Worm (Caenorhabditis elegans) whole organism, midembryonic: Measurements from ENCODE around the gene sms-3.

Experiments
- T22C8.4 ChIP-seq: fragments of 200-800 bp; sonication (Bioruptor generic); IDR thresholded peaks from 2 replicates; pipeline ENCODE4 v1.3.6; 2022; ENCODE audit warnings: missing genetic modification characterization, missing compliant biosample characterization
- cog-1 ChIP-seq: sonication (generic microtip); optimal IDR thresholded peaks from 2 replicates; lab custom pipeline; 2016; ENCODE audit warnings: missing genetic modification characterization, missing compliant biosample characterization
- flt-1 ChIP-seq: fragments of 200-800 bp; sonication (Bioruptor generic); IDR thresholded peaks from 2 replicates; pipeline ENCODE4 v1.3.6; 2022; ENCODE audit warnings: missing genetic modification characterization, missing compliant biosample characterization
- klf-2 ChIP-seq: fragments of 200-800 bp; sonication (Bioruptor generic); conservative IDR thresholded peaks from 2 replicates; pipeline ENCODE4 v1.3.6; 2022; ENCODE audit warnings: missing genetic modification reagents, missing genetic modification characterization, missing compliant biosample characterization
- med-1 ChIP-seq: sonication (generic microtip); optimal IDR thresholded peaks from 2 replicates; lab custom pipeline; 2017; ENCODE audit warnings: missing genetic modification characterization, mild to moderate bottlenecking, missing compliant biosample characterization, antibody characterized with exemption, missing genetic modification reagents; ENCODE audit not compliant: insufficient read depth
- ref-1 ChIP-seq: fragments of 200-800 bp; sonication (Bioruptor generic); conservative IDR thresholded peaks from 2 replicates; pipeline ENCODE4 v1.3.6; 2022; ENCODE audit warnings: missing genetic modification reagents, missing genetic modification characterization, missing compliant biosample characterization
- tab-1 ChIP-seq: fragments of 200-800 bp; sonication (Bioruptor generic); IDR thresholded peaks from 2 replicates; pipeline ENCODE4 v1.3.6; 2022; ENCODE audit warnings: missing genetic modification characterization, missing compliant biosample characterization
- ztf-23 ChIP-seq: fragments of 200-800 bp; sonication (Bioruptor generic); IDR thresholded peaks from 2 replicates; pipeline ENCODE4 v1.3.6; 2022; ENCODE audit warnings: missing genetic modification reagents, missing genetic modification characterization, missing compliant biosample characterization
- ztf-29 ChIP-seq: fragments of 200-800 bp; sonication (Bioruptor generic); IDR thresholded peaks from 2 replicates; pipeline ENCODE4 v1.3.6; 2022; ENCODE audit warnings: missing genetic modification reagents, missing genetic modification characterization, missing compliant biosample characterization

Gene sms-3

DNA sequence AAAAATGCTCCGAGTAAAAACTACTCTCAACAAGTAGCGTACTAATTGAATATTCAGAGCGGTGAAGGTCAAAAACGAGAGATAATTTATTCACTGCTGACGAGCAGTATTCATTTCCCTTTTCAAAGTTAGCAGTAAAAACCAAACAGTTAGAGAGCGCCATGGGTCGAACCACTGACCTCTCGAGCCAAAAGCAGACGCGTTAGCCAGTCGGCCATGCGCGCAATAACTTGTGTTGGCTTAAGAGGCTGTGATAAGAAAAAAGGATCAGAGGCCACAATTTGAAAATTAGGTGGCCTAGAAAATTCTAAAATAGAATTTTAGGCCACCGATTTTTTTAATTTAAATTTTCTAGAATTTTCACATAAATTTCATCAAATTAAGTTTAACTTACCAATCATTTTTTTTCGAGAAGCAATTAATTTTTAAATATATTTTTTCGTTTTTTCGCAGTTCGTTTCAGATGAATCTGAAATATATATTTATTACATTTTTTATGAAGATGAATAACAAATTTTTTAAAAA is at the start of gene sms-3:
Gene sms-3, minus strand, starts transcription at position 475 of the 525 bp plus-strand sequence.
- TF ChIP-seq flt-1, result 0 out of 2 replicates have a peak, but pooled peaks have one; percentile 15
- TF ChIP-seq cog-1 (tag; lab: Kevin White, UChicago), result no peak
- TF ChIP-seq T22C8.4, result no peak
- TF ChIP-seq tab-1 (GFP tag; lab: Robert Waterston, UW), result peak; percentile 76
- no peak for TF ChIP-seq ztf-29 (GFP tag; lab: Robert Waterston, UW)
- no peak for TF ChIP-seq klf-2
- 0 out of 2 replicates have a peak, but pooled peaks have one; percentile 40 for TF ChIP-seq ref-1 (GFP tag; lab: Robert Waterston, UW)
- peak; percentile 32 for TF ChIP-seq med-1 (GFP tag; lab: Kevin White, UChicago)
- TF ChIP-seq ztf-23, result no peak

DNA sequence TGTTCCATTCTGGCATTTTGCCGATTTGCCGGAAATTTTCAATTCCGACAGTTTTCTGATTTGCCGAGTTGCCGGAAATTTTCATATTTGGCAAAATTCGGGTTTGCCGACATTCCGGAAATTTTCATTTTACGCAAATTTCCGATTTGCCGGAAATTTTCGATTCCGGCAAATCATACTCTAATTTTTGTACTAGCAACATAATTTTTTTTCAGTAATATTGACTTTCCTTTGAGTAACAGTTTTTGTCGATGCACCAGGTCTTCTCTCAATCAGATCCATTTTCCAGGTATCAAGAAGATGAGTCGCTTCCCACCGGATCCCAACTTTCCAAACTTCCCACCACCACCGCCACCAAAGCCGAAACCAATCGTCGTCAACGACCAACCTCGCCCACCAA is 40.2 kb upstream of the sms-3 start, which contains the start of gene Y22D7AL.3:
Gene Y22D7AL.3, plus strand, starts transcription at position 301 of the 400 bp plus-strand sequence.
- TF ChIP-seq T22C8.4, result no peak
- TF ChIP-seq ztf-29 (GFP tag; lab: Robert Waterston, UW), result no peak
- TF ChIP-seq ref-1 (GFP tag; lab: Robert Waterston, UW), result no peak
- no peak for TF ChIP-seq cog-1 (tag; lab: Kevin White, UChicago)

DNA sequence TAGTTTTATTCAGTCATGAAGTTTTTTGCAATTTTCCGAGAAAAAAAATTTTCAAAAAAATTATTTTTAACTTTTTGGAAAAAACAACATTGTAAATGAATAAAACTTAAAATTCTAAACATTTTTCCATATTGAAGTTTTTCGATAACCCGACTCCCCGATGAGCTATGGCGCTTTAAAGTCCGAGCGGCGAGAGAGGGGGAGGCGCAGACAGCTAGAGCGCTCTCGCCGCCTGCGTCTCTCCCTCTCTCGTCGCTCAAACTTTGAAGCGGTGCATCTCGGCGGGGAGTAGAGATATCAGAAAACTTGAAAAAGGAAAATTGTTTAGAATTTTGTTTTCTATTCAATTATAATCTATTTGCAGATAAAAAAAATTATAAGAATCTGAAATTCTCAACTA is 37.4 kb upstream of the sms-3 start:
- TF ChIP-seq T22C8.4 (no peak), klf-2 (no peak), flt-1 (no peak)

DNA sequence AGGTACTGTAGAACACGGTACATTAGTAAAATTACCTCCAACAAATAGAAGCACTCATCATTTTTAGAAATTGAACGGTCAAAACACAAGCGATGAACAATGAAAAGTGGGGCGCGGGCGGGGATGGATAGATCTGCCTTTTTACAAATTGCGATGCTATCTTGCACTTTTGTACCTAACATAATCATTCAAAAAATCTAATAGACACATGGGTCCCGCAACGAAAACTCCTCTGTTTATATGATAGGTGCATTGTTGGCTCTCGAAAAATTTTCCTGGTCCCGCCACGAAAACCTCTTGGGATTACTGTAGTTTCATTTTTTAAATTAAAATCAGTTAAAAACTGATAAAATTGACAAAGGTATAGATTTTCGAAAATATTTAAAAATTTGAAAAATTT is 33.3 kb upstream of the sms-3 start, which contains the start of gene Y22D7AL.11:
Gene Y22D7AL.11, minus strand, starts transcription at position 101 of the 400 bp plus-strand sequence.
- TF ChIP-seq flt-1 (no peak), med-1 (GFP tag; lab: Kevin White, UChicago) (no peak)

DNA sequence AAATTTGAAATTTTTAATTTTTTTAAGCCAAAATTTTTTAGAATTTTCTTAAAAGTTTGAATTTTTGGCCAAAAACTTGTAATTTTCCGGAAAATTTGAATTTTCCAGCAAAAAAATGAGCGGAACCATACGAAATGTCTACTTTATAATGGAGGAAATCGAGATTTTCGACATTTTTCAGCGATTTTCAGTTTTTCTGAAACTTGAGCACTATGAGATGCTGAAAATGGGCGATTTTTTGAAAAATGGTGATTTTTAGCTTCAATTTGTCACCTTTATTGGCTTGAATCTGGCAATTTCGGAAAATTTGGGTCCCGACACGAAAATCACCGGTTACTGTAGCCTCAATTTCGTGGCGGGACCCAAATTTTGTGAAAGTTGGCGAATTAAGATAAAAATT is 25.6 kb upstream of the sms-3 start, which contains the start of gene Y22D7AL.4:
Gene Y22D7AL.4, plus strand, starts transcription at position 109 of the 400 bp plus-strand sequence.
- TF ChIP-seq ztf-23 (no peak), ref-1 (GFP tag; lab: Robert Waterston, UW) (no peak), ztf-29 (GFP tag; lab: Robert Waterston, UW) (no peak), flt-1 (no peak), T22C8.4 (no peak), klf-2 (no peak), med-1 (GFP tag; lab: Kevin White, UChicago) (no peak), tab-1 (GFP tag; lab: Robert Waterston, UW) (no peak), cog-1 (tag; lab: Kevin White, UChicago) (no peak)

DNA sequence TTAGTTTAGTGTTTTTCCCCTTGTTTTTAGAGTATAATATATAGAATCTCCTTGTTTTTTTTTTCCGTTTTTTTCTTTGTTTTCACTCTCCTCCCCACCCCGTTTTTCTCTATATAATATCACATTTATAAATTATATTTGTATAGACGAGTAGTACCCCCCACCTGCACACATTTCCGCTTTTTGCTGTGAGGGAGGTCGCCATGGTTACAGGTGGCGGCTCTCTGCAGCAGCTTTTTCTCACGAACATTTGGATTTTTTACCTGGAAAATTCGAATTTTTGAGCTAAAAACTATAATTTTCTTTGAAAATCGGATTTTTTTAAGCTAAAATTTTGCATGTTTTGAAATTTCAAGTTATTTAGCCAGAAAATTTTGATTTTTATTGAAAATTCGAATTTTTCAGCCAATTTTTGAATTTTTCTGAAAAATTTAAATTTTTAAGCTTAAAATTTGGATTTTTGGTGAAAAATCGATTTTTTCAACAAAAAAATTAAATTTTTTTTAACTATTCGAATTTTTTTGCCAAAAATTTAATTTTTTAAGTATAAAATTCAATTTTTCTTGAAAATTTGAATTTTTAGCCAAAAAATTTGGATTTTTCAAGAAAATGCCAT is 24.8 kb upstream of the sms-3 start:
- no peak for TF ChIP-seq med-1 (GFP tag; lab: Kevin White, UChicago)
- no peak for TF ChIP-seq ztf-29 (GFP tag; lab: Robert Waterston, UW)
- TF ChIP-seq cog-1 (tag; lab: Kevin White, UChicago), result no peak
- no peak for TF ChIP-seq ztf-23
- TF ChIP-seq flt-1, result no peak
- no peak for TF ChIP-seq T22C8.4
- no peak for TF ChIP-seq tab-1 (GFP tag; lab: Robert Waterston, UW)
- no peak for TF ChIP-seq klf-2
- TF ChIP-seq ref-1 (GFP tag; lab: Robert Waterston, UW), result no peak

DNA sequence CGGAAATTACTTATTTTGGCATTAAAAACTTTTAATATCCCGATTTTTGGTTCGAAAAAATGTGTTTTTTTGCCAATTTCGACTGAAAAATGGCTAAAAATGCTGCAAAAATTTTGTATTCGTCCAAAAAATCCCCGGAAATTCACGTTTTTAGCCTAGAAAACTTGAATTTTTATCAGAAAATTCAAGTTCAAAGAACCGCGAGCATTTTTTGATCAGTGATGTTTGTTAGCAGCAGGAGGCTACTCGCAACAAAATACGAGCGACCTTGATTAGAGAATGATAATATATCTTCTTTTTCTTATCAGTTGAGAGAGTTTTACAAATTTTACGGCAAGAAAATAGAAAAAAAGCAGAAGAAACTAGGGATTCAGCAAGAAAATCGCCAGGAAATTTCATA is 21.4 kb upstream of the sms-3 start:
- no peak for TF ChIP-seq med-1 (GFP tag; lab: Kevin White, UChicago)
- no peak for TF ChIP-seq tab-1 (GFP tag; lab: Robert Waterston, UW)
- no peak for TF ChIP-seq T22C8.4
- no peak for TF ChIP-seq flt-1
- no peak for TF ChIP-seq cog-1 (tag; lab: Kevin White, UChicago)
- no peak for TF ChIP-seq ztf-29 (GFP tag; lab: Robert Waterston, UW)
- no peak for TF ChIP-seq ztf-23
- TF ChIP-seq ref-1 (GFP tag; lab: Robert Waterston, UW), result no peak
- no peak for TF ChIP-seq klf-2

DNA sequence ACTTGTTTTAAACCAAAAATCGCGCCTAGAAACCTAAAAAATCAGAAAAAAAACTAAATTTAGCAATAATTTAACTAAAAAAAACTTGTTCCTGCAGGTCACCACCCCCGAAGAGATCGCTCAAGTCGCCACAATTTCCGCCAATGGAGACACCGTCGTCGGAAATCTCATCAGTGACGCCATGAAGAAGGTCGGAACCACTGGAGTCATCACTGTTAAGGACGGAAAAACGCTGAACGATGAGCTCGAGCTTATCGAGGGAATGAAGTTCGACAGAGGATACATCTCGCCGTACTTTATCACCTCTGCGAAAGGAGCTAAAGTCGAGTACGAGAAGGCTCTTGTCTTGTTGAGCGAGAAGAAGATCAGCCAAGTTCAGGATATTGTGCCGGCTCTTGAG is 20.4 kb upstream of the sms-3 start:
- TF ChIP-seq ref-1 (GFP tag; lab: Robert Waterston, UW) (no peak), ztf-23 (no peak), med-1 (GFP tag; lab: Kevin White, UChicago) (no peak), flt-1 (no peak), klf-2 (no peak), cog-1 (tag; lab: Kevin White, UChicago) (no peak), tab-1 (GFP tag; lab: Robert Waterston, UW) (no peak), ztf-29 (GFP tag; lab: Robert Waterston, UW) (no peak), T22C8.4 (no peak)

DNA sequence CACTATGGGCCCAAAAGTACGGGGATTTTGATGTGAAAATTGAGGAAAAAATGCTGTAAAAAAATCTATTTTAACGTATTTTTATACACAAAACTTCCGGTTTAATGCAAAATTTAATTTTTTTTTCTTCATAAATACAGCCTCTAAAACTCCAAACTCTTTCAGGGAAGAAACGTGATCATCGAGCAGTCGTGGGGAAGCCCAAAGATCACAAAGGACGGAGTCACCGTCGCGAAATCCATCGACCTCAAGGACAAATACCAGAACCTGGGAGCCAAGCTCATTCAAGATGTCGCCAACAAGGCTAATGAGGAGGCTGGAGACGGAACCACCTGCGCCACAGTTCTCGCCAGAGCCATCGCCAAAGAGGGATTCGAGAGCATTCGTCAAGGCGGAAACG is 18.9 kb upstream of the sms-3 start:
- no peak for TF ChIP-seq klf-2
- no peak for TF ChIP-seq flt-1
- TF ChIP-seq T22C8.4, result no peak
- no peak for TF ChIP-seq cog-1 (tag; lab: Kevin White, UChicago)
- no peak for TF ChIP-seq ztf-29 (GFP tag; lab: Robert Waterston, UW)
- no peak for TF ChIP-seq ztf-23
- TF ChIP-seq tab-1 (GFP tag; lab: Robert Waterston, UW), result no peak
- TF ChIP-seq med-1 (GFP tag; lab: Kevin White, UChicago), result no peak
- TF ChIP-seq ref-1 (GFP tag; lab: Robert Waterston, UW), result no peak

DNA sequence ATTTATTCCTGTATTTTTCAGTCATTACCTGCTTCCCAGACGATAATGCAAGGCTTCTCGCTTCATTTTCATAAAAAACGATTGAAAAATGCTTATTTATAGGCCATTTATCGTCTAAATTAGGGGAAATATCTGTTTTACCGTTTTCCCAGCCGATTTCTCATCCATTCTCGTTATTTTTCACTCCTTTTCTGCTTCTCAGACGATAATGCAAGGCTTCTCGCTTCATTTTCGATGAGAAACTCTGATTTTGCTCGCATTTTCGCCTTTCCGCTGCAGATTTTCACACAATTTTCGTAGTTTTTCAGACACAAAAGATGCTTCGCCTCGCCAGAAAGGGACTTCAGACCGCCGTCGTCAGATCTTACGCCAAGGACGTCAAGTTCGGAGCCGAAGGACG is 18.5 kb upstream of the sms-3 start, which contains the start of gene hsp-60:
Gene hsp-60, plus strand, starts transcription at position 301 of the 400 bp plus-strand sequence.
- TF ChIP-seq ref-1 (GFP tag; lab: Robert Waterston, UW), result no peak
- no peak for TF ChIP-seq ztf-23
- no peak for TF ChIP-seq ztf-29 (GFP tag; lab: Robert Waterston, UW)
- no peak for TF ChIP-seq med-1 (GFP tag; lab: Kevin White, UChicago)
- TF ChIP-seq klf-2, result no peak
- TF ChIP-seq T22C8.4, result no peak
- TF ChIP-seq tab-1 (GFP tag; lab: Robert Waterston, UW), result no peak
- TF ChIP-seq flt-1, result no peak
- no peak for TF ChIP-seq cog-1 (tag; lab: Kevin White, UChicago)
